Fruit fly (Drosophila melanogaster) whole organism, embryonic: ENCODE results near the gene Rab18.
A peak's percentile ranks its signal among the peaks of the same experiment; 100 is the strongest.

Experiments
- Aef1 ChIP-seq: fragments of 200-800 bp; sonication (Bioruptor generic); IDR thresholded peaks from 3 replicates; pipeline ENCODE4 v1.3.6; 2022; ENCODE audit warnings: missing biosample characterization, missing genetic modification characterization
- Antp ChIP-seq: fragments of 200-800 bp; sonication (Bioruptor generic); optimal IDR thresholded peaks from 3 replicates; lab custom pipeline; 2016; ENCODE audit warnings: missing biosample characterization, missing genetic modification characterization
- Atf6 ChIP-seq: fragments of 200-800 bp; sonication (Bioruptor generic); IDR thresholded peaks from 2 replicates; pipeline ENCODE4 v1.3.6; 2022; ENCODE audit warnings: missing biosample characterization, missing genetic modification characterization
- Bdp1 ChIP-seq: fragments of 200-800 bp; sonication (Bioruptor generic); optimal IDR thresholded peaks from 3 replicates; lab custom pipeline; 2016; ENCODE audit warnings: missing biosample characterization, missing genetic modification characterization
- Bgb ChIP-seq: fragments of 200-800 bp; sonication (Bioruptor generic); IDR thresholded peaks from 2 replicates; pipeline ENCODE4 v1.3.6; 2022; ENCODE audit warnings: missing biosample characterization, missing genetic modification characterization; ENCODE audit not compliant: partially characterized antibody
- CG10147 ChIP-seq: fragments of 200-800 bp; sonication (Bioruptor generic); optimal IDR thresholded peaks from 2 replicates; lab custom pipeline; 2019; ENCODE audit warnings: missing biosample characterization, mild to moderate bottlenecking, missing genetic modification characterization, moderate library complexity
- CG14710 ChIP-seq: fragments of 200-800 bp; sonication (Bioruptor generic); optimal IDR thresholded peaks from 3 replicates; lab custom pipeline; 2019; ENCODE audit warnings: missing biosample characterization, mild to moderate bottlenecking, missing genetic modification characterization, moderate library complexity
- CG2889 ChIP-seq: fragments of 200-800 bp; sonication (Bioruptor generic); IDR thresholded peaks from 3 replicates; pipeline ENCODE4 v1.3.6; 2022; ENCODE audit warnings: missing biosample characterization, missing genetic modification characterization
- CG3065 ChIP-seq: fragments of 200-800 bp; sonication (Bioruptor generic); optimal IDR thresholded peaks from 2 replicates; lab custom pipeline; 2016; ENCODE audit warnings: missing biosample characterization, missing genetic modification characterization
- CG34376 ChIP-seq: fragments of 200-800 bp; sonication (Bioruptor generic); optimal IDR thresholded peaks from 2 replicates; lab custom pipeline; 2018; ENCODE audit warnings: missing biosample characterization, mild to moderate bottlenecking, missing genetic modification characterization
- CG43689 ChIP-seq: fragments of 200-800 bp; sonication (Bioruptor generic); IDR thresholded peaks from 2 replicates; pipeline ENCODE4 v1.3.6; 2022; ENCODE audit warnings: missing biosample characterization, missing genetic modification characterization
- CG6272 ChIP-seq: fragments of 200-800 bp; sonication (Bioruptor generic); IDR thresholded peaks from 2 replicates; pipeline ENCODE4 v1.3.6; 2022; ENCODE audit warnings: missing biosample characterization, missing genetic modification characterization
- CG6654 ChIP-seq: fragments of 200-800 bp; sonication (Bioruptor generic); optimal IDR thresholded peaks from 2 replicates; lab custom pipeline; 2017; ENCODE audit warnings: missing biosample characterization, mild to moderate bottlenecking, missing genetic modification characterization
- CG7372 ChIP-seq: fragments of 200-800 bp; sonication (Bioruptor generic); IDR thresholded peaks from 2 replicates; pipeline ENCODE4 v1.3.6; 2022; ENCODE audit warnings: missing biosample characterization, missing genetic modification characterization
- CG8944 ChIP-seq: fragments of 200-800 bp; sonication (Bioruptor generic); optimal IDR thresholded peaks from 3 replicates; lab custom pipeline; 2016; ENCODE audit warnings: missing biosample characterization, missing genetic modification characterization
- Camta ChIP-seq: fragments of 200-800 bp; sonication (Bioruptor generic); optimal IDR thresholded peaks from 2 replicates; lab custom pipeline; 2016; ENCODE audit warnings: missing biosample characterization, missing genetic modification characterization
- Fer3 ChIP-seq: fragments of 200-800 bp; sonication (Bioruptor generic); optimal IDR thresholded peaks from 2 replicates; lab custom pipeline; 2018; ENCODE audit warnings: missing biosample characterization, mild to moderate bottlenecking, missing genetic modification characterization, moderate library complexity
- HLH54F ChIP-seq: fragments of 200-800 bp; sonication (Bioruptor generic); optimal IDR thresholded peaks from 3 replicates; lab custom pipeline; 2016; ENCODE audit warnings: missing biosample characterization, missing genetic modification characterization
- Hand ChIP-seq: fragments of 200-800 bp; sonication (Bioruptor generic); optimal IDR thresholded peaks from 2 replicates; lab custom pipeline; 2017; ENCODE audit warnings: mild to moderate bottlenecking, missing biosample characterization, missing genetic modification reagents, missing genetic modification characterization
- Hr51 ChIP-seq, 2 experiments: fragments of 200-800 bp; sonication (Bioruptor generic); optimal IDR thresholded peaks; 2 replicates in 1 of 2; 3 replicates in 1 of 2; lab custom pipeline; 2016 to 2018; ENCODE audit warnings: missing biosample characterization in 2 of 2, missing genetic modification characterization in 2 of 2, mild to moderate bottlenecking in 1 of 2, moderate library complexity in 1 of 2
- Kr ChIP-seq: fragments of 200-800 bp; sonication (Bioruptor generic); optimal IDR thresholded peaks from 2 replicates; lab custom pipeline; 2017; ENCODE audit warnings: missing biosample characterization, mild to moderate bottlenecking, missing genetic modification characterization
- Med ChIP-seq: fragments of 200-800 bp; sonication (Bioruptor generic); peaks from one replicate; lab custom pipeline; 2016; ENCODE audit warnings: missing biosample characterization, missing genetic modification characterization, mild to moderate bottlenecking, inconsistent platforms, moderate library complexity
- Opbp ChIP-seq: fragments of 200-800 bp; sonication (Bioruptor generic); IDR thresholded peaks from 3 replicates; pipeline ENCODE4 v1.3.6; 2022; ENCODE audit warnings: missing biosample characterization, missing genetic modification characterization; ENCODE audit not compliant: partially characterized antibody
- Pdp1 ChIP-seq, 2 experiments: fragments of 200-800 bp; sonication (Bioruptor generic); optimal IDR thresholded peaks; 3 replicates each; lab custom pipeline; 2016; ENCODE audit warnings: missing biosample characterization in 2 of 2, missing genetic modification characterization in 2 of 2, mild to moderate bottlenecking in 1 of 2, moderate library complexity in 1 of 2
- Vsx1 ChIP-seq: fragments of 200-800 bp; sonication (Bioruptor generic); optimal IDR thresholded peaks from 2 replicates; lab custom pipeline; 2017; ENCODE audit warnings: missing biosample characterization, mild to moderate bottlenecking, missing genetic modification characterization, missing genetic modification reagents
- Xrp1 ChIP-seq: fragments of 200-800 bp; sonication (Bioruptor generic); IDR thresholded peaks from 2 replicates; pipeline ENCODE4 v1.3.6; 2022; ENCODE audit warnings: missing biosample characterization, missing genetic modification characterization
- ato ChIP-seq: fragments of 200-800 bp; sonication (Bioruptor generic); IDR thresholded peaks from 2 replicates; pipeline ENCODE4 v1.3.6; 2022; ENCODE audit warnings: missing biosample characterization, missing genetic modification characterization; ENCODE audit not compliant: partially characterized antibody
- cg ChIP-seq: fragments of 200-800 bp; sonication (Bioruptor generic); optimal IDR thresholded peaks from 3 replicates; lab custom pipeline; 2019; ENCODE audit warnings: missing biosample characterization, mild to moderate bottlenecking, missing genetic modification characterization, moderate library complexity
- ci ChIP-seq: fragments of 200-800 bp; sonication (Bioruptor generic); IDR thresholded peaks from 3 replicates; pipeline ENCODE4 v1.3.6; 2022; ENCODE audit warnings: missing biosample characterization, missing genetic modification characterization
- crp ChIP-seq, 2 experiments: fragments of 200-800 bp; sonication (Bioruptor generic); optimal IDR thresholded peaks; 2 replicates in 1 of 2; 3 replicates in 1 of 2; lab custom pipeline; 2017; ENCODE audit warnings: missing biosample characterization in 2 of 2, missing genetic modification characterization in 2 of 2, mild to moderate bottlenecking in 1 of 2, moderate library complexity in 1 of 2
- dysf ChIP-seq: fragments of 200-800 bp; sonication (Bioruptor generic); IDR thresholded peaks from 3 replicates; pipeline ENCODE4 v1.3.6; 2022; ENCODE audit warnings: missing biosample characterization, missing genetic modification characterization
- ftz-f1 ChIP-seq: fragments of 200-800 bp; sonication (Bioruptor generic); optimal IDR thresholded peaks from 2 replicates; lab custom pipeline; 2016; ENCODE audit warnings: missing biosample characterization, missing genetic modification characterization
- hb ChIP-seq: fragments of 200-800 bp; sonication (Bioruptor generic); IDR thresholded peaks from 3 replicates; pipeline ENCODE4 v1.3.6; 2022; ENCODE audit warnings: missing biosample characterization, missing genetic modification characterization; ENCODE audit not compliant: partially characterized antibody
- hkb ChIP-seq, 2 experiments: fragments of 200-800 bp in 1 of 2; fragments of >200 bp in 1 of 2; sonication (Bioruptor generic) in 1 of 2; IDR thresholded peaks in 1 of 2; optimal IDR thresholded peaks in 1 of 2; 2 replicates each; pipeline versions ENCODE4 v1.3.6 to Lab custom; 2017 to 2022; ENCODE audit warnings: missing biosample characterization in 1 of 2, missing genetic modification characterization in 1 of 2
- jumu ChIP-seq: fragments of 200-800 bp; sonication (Bioruptor generic); optimal IDR thresholded peaks from 3 replicates; lab custom pipeline; 2016; ENCODE audit warnings: missing biosample characterization, missing genetic modification characterization
- kay ChIP-seq: fragments of 200-800 bp; sonication (Bioruptor generic); optimal IDR thresholded peaks from 2 replicates; lab custom pipeline; 2016; ENCODE audit warnings: missing biosample characterization, missing genetic modification characterization
- lilli ChIP-seq: fragments of 200-800 bp; sonication (Bioruptor generic); optimal IDR thresholded peaks from 3 replicates; lab custom pipeline; 2016; ENCODE audit warnings: missing biosample characterization, missing genetic modification characterization
- nerfin-1 ChIP-seq: fragments of 200-800 bp; sonication (Bioruptor generic); optimal IDR thresholded peaks from 3 replicates; lab custom pipeline; 2019; ENCODE audit warnings: missing biosample characterization, mild to moderate bottlenecking, missing genetic modification characterization, moderate library complexity
- org-1 ChIP-seq: fragments of 200-800 bp; sonication (Bioruptor generic); optimal IDR thresholded peaks from 2 replicates; lab custom pipeline; 2017; ENCODE audit warnings: missing biosample characterization, missing genetic modification characterization
- psq ChIP-seq: fragments of 200-800 bp; sonication (Bioruptor generic); optimal IDR thresholded peaks from 2 replicates; lab custom pipeline; 2017; ENCODE audit warnings: missing biosample characterization, missing genetic modification characterization
- run ChIP-seq: fragments of 200-800 bp; sonication (Bioruptor generic); optimal IDR thresholded peaks from 3 replicates; lab custom pipeline; 2018; ENCODE audit warnings: missing biosample characterization, mild to moderate bottlenecking, missing genetic modification characterization
- seq ChIP-seq: fragments of 200-800 bp; sonication (Bioruptor generic); IDR thresholded peaks from 2 replicates; pipeline ENCODE4 v1.3.6; 2022; ENCODE audit warnings: missing biosample characterization, missing genetic modification characterization
- so ChIP-seq: fragments of 200-800 bp; sonication (Bioruptor generic); IDR thresholded peaks from 3 replicates; pipeline ENCODE4 v1.3.6; 2022; ENCODE audit warnings: missing biosample characterization, missing genetic modification characterization
- tup ChIP-seq: fragments of 200-800 bp; sonication (Bioruptor generic); optimal IDR thresholded peaks from 2 replicates; lab custom pipeline; 2016; ENCODE audit warnings: missing biosample characterization, mild to moderate bottlenecking, missing genetic modification characterization, moderate library complexity
- wdn ChIP-seq: fragments of 200-800 bp; sonication (Bioruptor generic); IDR thresholded peaks from 2 replicates; pipeline ENCODE4 v1.3.6; 2022; ENCODE audit warnings: missing biosample characterization, missing genetic modification characterization

Gene Rab18

dm6 chrX:5717741-5718475 lies 46.3 kb upstream of the Rab18 start, which contains the start of gene CG33080 (continued):
- TF ChIP-seq Aef1 (GFP tag; lab: Robert Waterston, UW) (peak; percentile 34; the same call in 1 of the 3 replicates), jumu (GFP tag; lab: Kevin White, UChicago) (no peak), crp (GFP tag; optimal IDR thresholded peaks at IDR 0.05; lab: Kevin White, UChicago) (no peak), Camta (GFP tag; lab: Kevin White, UChicago) (no peak), Fer3 (no peak), kay (GFP tag; lab: Kevin White, UChicago) (no peak), ftz-f1 (GFP tag; lab: Kevin White, UChicago) (no peak), Atf6 (GFP tag; lab: Robert Waterston, UW) (0 out of 2 replicates have a peak, but pooled peaks have one; percentile 13), CG2889 (GFP tag; lab: Robert Waterston, UW) (no peak), ato (no peak), CG14710 (tag; lab: Kevin White, UChicago) (no peak), dysf (GFP tag; lab: Robert Waterston, UW) (peak; percentile 46; the same call in 2 of the 3 replicates)

- TF ChIP-seq Opbp (GFP tag; lab: Robert Waterston, UW) (no peak), Bdp1 (no peak), CG6654 (GFP tag; lab: Kevin White, UChicago) (no peak), CG8944 (GFP tag; lab: Kevin White, UChicago) (no peak), CG43689 (GFP tag; lab: Robert Waterston, UW) (no peak), wdn (GFP tag; lab: Robert Waterston, UW) (no peak), Xrp1 (GFP tag; lab: Robert Waterston, UW) (peak; percentile 19; the same call in 1 of the 2 replicates), lilli (peak; percentile 15), tup (GFP tag; lab: Kevin White, UChicago) (no peak), CG10147 (GFP tag; lab: Kevin White, UChicago) (no peak), org-1 (GFP tag; lab: Kevin White, UChicago) (no peak), Med (GFP tag; lab: Kevin White, UChicago) (peak; percentile 70), ci (GFP tag; lab: Robert Waterston, UW) (peak; percentile 13; the same call in 1 of the 3 replicates), hb (GFP tag; lab: Robert Waterston, UW) (no peak), run (tag; lab: Kevin White, UChicago) (no peak), Vsx1 (GFP tag; lab: Kevin White, UChicago) (no peak), Bgb (GFP tag; lab: Robert Waterston, UW) (peak; percentile 7; the same call in 1 of the 2 replicates), psq (GFP tag; lab: Kevin White, UChicago) (no peak), HLH54F (no peak), so (0 out of 3 replicates have a peak, but pooled peaks have one; percentile 30), nerfin-1 (tag; lab: Kevin White, UChicago) (no peak), hkb (optimal IDR thresholded peaks at IDR 0.05; lab: Kevin White, UChicago) (no peak), hkb (GFP tag; IDR thresholded peaks at IDR 0.05; lab: Robert Waterston, UW) (no peak), seq (GFP tag; lab: Robert Waterston, UW) (no peak), CG34376 (GFP tag; lab: Kevin White, UChicago) (peak; percentile 23), Atf6 (GFP tag; lab: Robert Waterston, UW) (0 out of 2 replicates have a peak, but pooled peaks have one; percentile 7), Hand (GFP tag; lab: Kevin White, UChicago) (no peak), CG7372 (GFP tag; lab: Robert Waterston, UW) (peak; percentile 98), Hr51 (GFP tag; optimal IDR thresholded peaks at IDR 0.05; lab: Kevin White, UChicago) (peak in 1 of 2 experiments; percentile 26), Kr (no peak), Antp (GFP tag; lab: Kevin White, UChicago) (no peak), Pdp1 (GFP tag; optimal IDR thresholded peaks at IDR 0.05; lab: Kevin White, UChicago) (peak in 1 of 2 experiments; percentile 18), CG3065 (peak; percentile 25), CG6272 (GFP tag; lab: Robert Waterston, UW) (no peak), cg (GFP tag; lab: Kevin White, UChicago) (peak; percentile 11)
These were observed 44.0 kb upstream of the Rab18 start for dm6 chrX:5715455-5716227.
